Fruit fly (Drosophila melanogaster) Kc167 (cell line): Measurements from ENCODE around the gene CG42486.

ENCODE experiments used
- Myc ChIP-seq: fragments of >200 bp; optimal IDR thresholded peaks from 2 replicates; lab custom pipeline; 2017; ENCODE audit warnings: missing external identifiers
- insv ChIP-seq: fragments of >200 bp; optimal IDR thresholded peaks from 3 replicates; lab custom pipeline; 2018; ENCODE audit warnings: missing external identifiers

DNA sequence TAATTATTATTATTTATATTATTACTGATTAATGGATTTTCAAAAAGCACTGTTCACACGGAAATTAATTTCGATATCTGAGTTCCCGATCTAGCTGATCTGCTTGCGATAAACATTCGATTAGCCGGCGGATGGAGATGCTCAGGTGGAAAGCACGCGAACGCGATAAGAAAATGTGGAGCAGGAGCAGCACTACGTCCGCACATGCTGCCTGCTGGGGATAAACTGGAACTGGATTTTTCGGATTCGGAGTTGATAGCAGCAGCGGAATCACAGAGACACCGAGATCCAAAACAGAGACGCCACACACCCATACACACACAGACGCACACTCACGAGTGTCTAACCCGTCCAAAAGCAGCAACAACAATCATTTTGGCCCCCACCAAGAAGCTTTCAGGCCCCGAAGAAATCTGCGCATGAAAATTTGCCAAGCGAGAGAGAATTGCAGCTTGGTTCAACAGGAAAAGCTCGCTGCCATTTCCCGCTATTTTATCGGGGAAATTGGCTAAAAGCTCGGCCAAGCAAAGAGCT, 31.4 kb downstream of the CG42486 start:
- no peak for TF ChIP-seq Myc (lab: Kevin White, UChicago)
- TF ChIP-seq insv (lab: Kevin White, UChicago), result no peak
